Worm (Caenorhabditis elegans) whole organism, late embryonic: Measurements from ENCODE around the gene F59A6.13.

Source experiments
- C38D4.7 ChIP-seq: fragments of 200-800 bp; sonication (Bioruptor generic); optimal IDR thresholded peaks from 2 replicates; lab custom pipeline; 2018; ENCODE audit warnings: mild to moderate bottlenecking, missing genetic modification characterization, moderate library complexity, missing compliant biosample characterization
- F13H6.1 ChIP-seq: sonication (generic microtip); optimal IDR thresholded peaks from 2 replicates; lab custom pipeline; 2016; ENCODE audit warnings: missing genetic modification characterization, missing compliant biosample characterization
- T23F11.4 ChIP-seq: fragments of 200-800 bp; sonication (Bioruptor generic); optimal IDR thresholded peaks from 2 replicates; lab custom pipeline; 2018; ENCODE audit warnings: mild to moderate bottlenecking, missing genetic modification characterization, missing compliant biosample characterization
- Y22D7AL.16 ChIP-seq: sonication (generic microtip); optimal IDR thresholded peaks from 2 replicates; lab custom pipeline; 2016; ENCODE audit warnings: missing genetic modification characterization, missing compliant biosample characterization
- ama-1 ChIP-seq: fragments of 150-350 bp; optimal IDR thresholded peaks from 2 replicates; lab custom pipeline; 2014
- ceh-2 ChIP-seq: sonication (generic microtip); optimal IDR thresholded peaks from 2 replicates; lab custom pipeline; 2016; ENCODE audit warnings: missing genotype, missing genetic modification characterization, missing compliant biosample characterization
- ceh-31 ChIP-seq: sonication (generic microtip); optimal IDR thresholded peaks from 2 replicates; lab custom pipeline; 2016; ENCODE audit warnings: missing genetic modification characterization, missing compliant biosample characterization
- ceh-34 ChIP-seq: sonication (generic microtip); optimal IDR thresholded peaks from 2 replicates; lab custom pipeline; 2016; ENCODE audit warnings: mild to moderate bottlenecking, missing genetic modification characterization, missing compliant biosample characterization
- ceh-45 ChIP-seq: fragments of 200-800 bp; sonication (Bioruptor generic); IDR thresholded peaks from 2 replicates; pipeline ENCODE4 v1.3.6; 2022; ENCODE audit warnings: missing genetic modification reagents, missing genetic modification characterization, missing compliant biosample characterization
- ceh-48 ChIP-seq: sonication (generic microtip); optimal IDR thresholded peaks from 2 replicates; lab custom pipeline; 2016; ENCODE audit warnings: missing genetic modification characterization, inconsistent platforms, missing compliant biosample characterization
- ceh-6 ChIP-seq: fragments of 200-800 bp; sonication (Bioruptor generic); optimal IDR thresholded peaks from 2 replicates; lab custom pipeline; 2018; ENCODE audit warnings: mild to moderate bottlenecking, missing genetic modification characterization, missing compliant biosample characterization
- dmd-4 ChIP-seq: sonication (generic microtip); optimal IDR thresholded peaks from 2 replicates; lab custom pipeline; 2016; ENCODE audit warnings: borderline replicate concordance, missing genetic modification characterization, missing compliant biosample characterization
- elt-2 ChIP-seq: sonication (generic microtip); optimal IDR thresholded peaks from 2 replicates; lab custom pipeline; 2016; ENCODE audit warnings: missing genetic modification reagents, missing genetic modification characterization, missing compliant biosample characterization
- eyg-1 ChIP-seq: sonication (generic microtip); optimal IDR thresholded peaks from 2 replicates; lab custom pipeline; 2016; ENCODE audit warnings: missing genotype, missing genetic modification characterization, missing compliant biosample characterization
- hlh-13 ChIP-seq: fragments of 200-800 bp; sonication (Bioruptor generic); optimal IDR thresholded peaks from 2 replicates; lab custom pipeline; 2018; ENCODE audit warnings: mild to moderate bottlenecking, missing genetic modification characterization, missing compliant biosample characterization
- hlh-15 ChIP-seq: sonication (generic microtip); optimal IDR thresholded peaks from 2 replicates; lab custom pipeline; 2016; ENCODE audit warnings: missing genetic modification characterization, missing compliant biosample characterization
- hlh-6 ChIP-seq: sonication (generic microtip); optimal IDR thresholded peaks from 2 replicates; lab custom pipeline; 2016; ENCODE audit warnings: missing genotype, missing genetic modification characterization, missing compliant biosample characterization
- hlh-8 ChIP-seq: sonication (generic microtip); optimal IDR thresholded peaks from 2 replicates; lab custom pipeline; 2016; ENCODE audit warnings: missing genotype, missing genetic modification characterization, missing compliant biosample characterization
- lim-6 ChIP-seq: sonication (generic microtip); optimal IDR thresholded peaks from 2 replicates; lab custom pipeline; 2016; ENCODE audit warnings: missing genetic modification characterization, missing compliant biosample characterization
- lin-11 ChIP-seq: fragments of 200-800 bp; sonication (Bioruptor generic); optimal IDR thresholded peaks from 2 replicates; lab custom pipeline; 2018; ENCODE audit warnings: mild to moderate bottlenecking, missing genetic modification characterization, missing compliant biosample characterization
- madf-2 ChIP-seq: sonication (generic microtip); optimal IDR thresholded peaks from 2 replicates; lab custom pipeline; 2017; ENCODE audit warnings: missing genetic modification characterization, missing compliant biosample characterization
- mec-3 ChIP-seq: sonication (generic microtip); optimal IDR thresholded peaks from 2 replicates; lab custom pipeline; 2016; ENCODE audit warnings: borderline replicate concordance, missing genetic modification characterization, missing compliant biosample characterization
- nfya-1 ChIP-seq: sonication (generic microtip); optimal IDR thresholded peaks from 2 replicates; lab custom pipeline; 2017; ENCODE audit warnings: missing genetic modification characterization, mild to moderate bottlenecking, missing compliant biosample characterization, antibody characterized with exemption, moderate library complexity
- pag-3 ChIP-seq: sonication (generic microtip); optimal IDR thresholded peaks from 2 replicates; lab custom pipeline; 2016; ENCODE audit warnings: missing compliant biosample characterization, missing genetic modification characterization, borderline replicate concordance
- pha-4 ChIP-seq: fragments of 150-350 bp; optimal IDR thresholded peaks from 2 replicates; lab custom pipeline; 2018; ENCODE audit warnings: missing biosample characterization, missing genetic modification reagents, missing genetic modification characterization
- pqm-1 ChIP-seq: sonication (generic microtip); optimal IDR thresholded peaks from 2 replicates; lab custom pipeline; 2016; ENCODE audit warnings: missing genetic modification characterization, missing compliant biosample characterization
- pros-1 ChIP-seq: fragments of 150-350 bp; optimal IDR thresholded peaks from 2 replicates; lab custom pipeline; 2014; ENCODE audit warnings: missing biosample characterization, missing genetic modification reagents, missing genetic modification characterization
- ref-2 ChIP-seq: sonication (generic microtip); optimal IDR thresholded peaks from 2 replicates; lab custom pipeline; 2016; ENCODE audit warnings: missing genetic modification characterization, missing compliant biosample characterization
- sdc-2 ChIP-seq: sonication (generic microtip); optimal IDR thresholded peaks from 2 replicates; lab custom pipeline; 2016; ENCODE audit warnings: missing genotype, missing genetic modification characterization, missing compliant biosample characterization
- sox-4 ChIP-seq: sonication (generic microtip); optimal IDR thresholded peaks from 2 replicates; lab custom pipeline; 2017; ENCODE audit warnings: mild to moderate bottlenecking, missing genetic modification characterization, inconsistent platforms, missing compliant biosample characterization
- syd-9 ChIP-seq: sonication (generic microtip); optimal IDR thresholded peaks from 2 replicates; lab custom pipeline; 2016; ENCODE audit warnings: mild to moderate bottlenecking, missing genetic modification characterization, moderate library complexity, missing compliant biosample characterization
- tbx-2 ChIP-seq: sonication (generic microtip); optimal IDR thresholded peaks from 2 replicates; lab custom pipeline; 2016; ENCODE audit warnings: missing genetic modification characterization, missing compliant biosample characterization

F59A6.13 gene

ce11 chrII:5003660-5004059 is 18.9 kb upstream of the F59A6.13 start, which contains the start of gene F59A6.10:
Gene F59A6.10 (plus strand): TSS chrII:5003960.
- TF ChIP-seq syd-9 (no peak), ceh-48 (tag; lab: Kevin White, UChicago) (no peak), tbx-2 (tag; lab: Kevin White, UChicago) (no peak), ceh-45 (GFP tag; lab: Robert Waterston, UW) (no peak), elt-2 (tag; lab: Kevin White, UChicago) (no peak), ceh-34 (tag; lab: Kevin White, UChicago) (no peak), sdc-2 (no peak), C38D4.7 (GFP tag; lab: Kevin White, UChicago) (no peak), pag-3 (tag; lab: Kevin White, UChicago) (no peak), ceh-31 (tag; lab: Kevin White, UChicago) (no peak), eyg-1 (tag; lab: Kevin White, UChicago) (no peak), pha-4 (no peak), ama-1 (lab: Kevin White, UChicago) (no peak), sox-4 (no peak), ceh-6 (no peak)
- TF ChIP-seq, all 69 proteins: peak for 0

DNA sequence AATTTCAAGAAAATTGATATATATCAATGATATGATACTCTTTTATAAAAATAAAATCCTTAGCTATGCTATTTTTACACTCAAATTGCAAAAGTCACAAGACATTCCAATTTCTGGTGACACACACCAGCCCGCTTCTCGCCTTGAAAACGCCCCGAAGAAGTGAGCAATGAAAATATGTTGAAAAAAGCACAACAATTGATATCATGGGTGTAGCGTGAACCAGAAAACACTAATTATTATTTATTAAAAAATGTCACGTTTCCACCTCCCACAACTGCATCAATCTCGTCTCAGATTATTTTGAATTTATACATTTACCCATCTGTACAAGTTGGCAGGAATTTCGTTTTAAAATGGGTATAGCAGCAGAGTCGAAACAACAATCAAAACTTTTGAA is 17.8 kb upstream of the F59A6.13 start, which contains the start of gene F59A6.4:
Gene F59A6.4, plus strand, starts transcription at position 301 of the 400 bp plus-strand sequence.
- no peak for TF ChIP-seq hlh-13
- TF ChIP-seq hlh-8 (tag; lab: Kevin White, UChicago): no peak
- TF ChIP-seq eyg-1 (tag; lab: Kevin White, UChicago): no peak

ce11 chrII:5008033-5008432 is 14.6 kb upstream of the F59A6.13 start, which contains the start of gene F59A6.3:
Gene F59A6.3 (plus strand): TSS chrII:5008333.
- TF ChIP-seq ceh-2 (tag; lab: Kevin White, UChicago): no peak
- TF ChIP-seq ceh-6: no peak
- TF ChIP-seq nfya-1 (tag; lab: Kevin White, UChicago): no peak
- no peak for TF ChIP-seq dmd-4 (tag; lab: Kevin White, UChicago)
- TF ChIP-seq, all 69 proteins: peak for 0

DNA sequence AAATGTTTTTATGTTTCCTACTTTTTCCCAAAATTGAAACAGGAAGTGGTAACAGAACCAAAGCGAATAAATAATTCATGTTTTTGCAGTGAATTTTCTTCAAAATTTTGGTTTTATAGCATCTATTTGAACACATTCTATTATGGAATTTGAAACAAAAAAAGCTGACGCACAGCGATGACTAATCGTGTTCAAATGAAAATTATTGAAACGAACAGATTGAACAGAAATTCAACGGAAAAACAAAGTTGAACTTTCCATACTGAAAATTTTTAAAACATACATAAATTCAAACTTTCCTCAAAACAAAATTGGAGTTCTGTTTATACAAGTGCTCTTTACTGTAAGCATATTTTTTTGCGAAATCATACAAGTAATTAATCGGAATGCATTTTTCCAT is 10.6 kb upstream of the F59A6.13 start, which contains the start of gene F59A6.12:
Gene F59A6.12, minus strand, starts transcription at position 101 of the 400 bp plus-strand sequence.
- no peak for TF ChIP-seq sdc-2
- TF ChIP-seq pag-3 (tag; lab: Kevin White, UChicago): no peak
- TF ChIP-seq lim-6 (tag; lab: Kevin White, UChicago): no peak
- TF ChIP-seq hlh-13: no peak
- TF ChIP-seq hlh-15 (tag; lab: Kevin White, UChicago): no peak
- TF ChIP-seq, all 69 proteins: peak for 0

DNA sequence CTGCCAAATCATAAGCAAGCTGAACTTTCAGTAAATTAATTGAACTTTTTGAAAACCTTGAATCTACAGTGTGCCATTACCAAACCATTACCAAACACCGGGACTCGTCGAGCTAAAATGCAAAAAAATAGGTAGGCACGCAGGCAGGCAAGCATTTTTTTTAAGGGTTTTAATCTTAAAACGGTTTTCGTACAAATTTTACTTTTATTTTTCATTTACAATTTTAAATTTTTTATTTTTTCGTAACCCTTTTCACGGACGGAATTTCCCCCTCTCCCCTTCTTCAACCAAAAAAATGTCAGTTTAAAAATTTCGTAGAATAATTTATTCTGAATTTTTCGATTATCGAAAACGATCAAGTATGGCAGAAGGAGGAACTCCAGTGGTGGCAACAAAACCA is 8.2 kb upstream of the F59A6.13 start, which contains the start of gene F59A6.2:
Gene F59A6.2, plus strand, starts transcription at position 301 of the 400 bp plus-strand sequence.
- TF ChIP-seq nfya-1 (tag; lab: Kevin White, UChicago): no peak
- TF ChIP-seq pros-1 (tag; lab: Kevin White, UChicago): no peak
- no peak for TF ChIP-seq ref-2 (tag; lab: Kevin White, UChicago)
- TF ChIP-seq elt-2 (tag; lab: Kevin White, UChicago): no peak
- no peak for TF ChIP-seq ceh-45 (GFP tag; lab: Robert Waterston, UW)
- no peak for TF ChIP-seq F13H6.1
- TF ChIP-seq sdc-2: no peak
- no peak for TF ChIP-seq pqm-1 (tag; lab: Kevin White, UChicago)
- TF ChIP-seq pha-4: no peak
- TF ChIP-seq hlh-6 (tag; lab: Kevin White, UChicago): no peak
- no peak for TF ChIP-seq Y22D7AL.16 (tag; lab: Kevin White, UChicago)
- TF ChIP-seq T23F11.4 (GFP tag; lab: Kevin White, UChicago): no peak
- TF ChIP-seq lin-11 (tag; lab: Kevin White, UChicago): no peak

DNA sequence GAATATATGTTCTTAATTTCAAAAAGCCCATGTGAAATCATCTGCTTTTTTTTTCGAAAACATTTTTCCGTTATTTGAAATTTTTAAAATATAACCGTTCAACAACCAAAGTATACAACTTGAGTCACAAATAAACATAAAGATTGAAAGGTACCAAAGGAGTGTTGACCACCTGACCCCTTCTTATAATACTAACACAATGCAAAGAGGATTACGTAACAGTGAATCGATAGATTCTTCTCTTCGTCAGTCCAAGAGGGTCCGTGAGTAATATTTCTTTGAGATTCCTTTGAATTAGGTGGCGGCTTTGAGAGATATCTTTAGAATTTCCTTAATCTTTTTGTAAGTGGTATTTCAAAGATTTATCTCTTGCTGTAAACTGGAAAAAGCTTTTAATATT is 6.5 kb upstream of the F59A6.13 start:
- TF ChIP-seq mec-3 (no peak), madf-2 (tag; lab: Kevin White, UChicago) (no peak), Y22D7AL.16 (tag; lab: Kevin White, UChicago) (no peak)
- TF ChIP-seq, all 69 proteins: peak for 0
